Fruit fly (Drosophila melanogaster) whole organism, embryonic: ENCODE measurements around the gene aru.
A peak's percentile ranks its signal among the peaks of the same experiment; 100 is the strongest.

ENCODE experiments used
- Atf3 ChIP-seq: fragments of 200-800 bp; sonication (Bioruptor generic); optimal IDR thresholded peaks from 3 replicates; lab custom pipeline; 2016; ENCODE audit warnings: missing biosample characterization, missing genetic modification characterization
- Atf6 ChIP-seq: fragments of 200-800 bp; sonication (Bioruptor generic); IDR thresholded peaks from 2 replicates; pipeline ENCODE4 v1.3.6; 2022; ENCODE audit warnings: missing biosample characterization, missing genetic modification characterization
- CG10209 ChIP-seq: fragments of 200-800 bp; sonication (Bioruptor generic); optimal IDR thresholded peaks from 3 replicates; lab custom pipeline; 2017; ENCODE audit warnings: missing biosample characterization, mild to moderate bottlenecking, missing genetic modification characterization, missing genetic modification reagents
- CG10267 ChIP-seq: fragments of 200-800 bp; sonication (Bioruptor generic); optimal IDR thresholded peaks from 2 replicates; lab custom pipeline; 2018; ENCODE audit warnings: missing biosample characterization, mild to moderate bottlenecking, missing genetic modification characterization, moderate library complexity
- CG11456 ChIP-seq: fragments of 200-800 bp; sonication (Bioruptor generic); IDR thresholded peaks from 3 replicates; pipeline ENCODE4 v1.3.6; 2022; ENCODE audit warnings: missing biosample characterization, missing genetic modification characterization
- CG11696 ChIP-seq: fragments of 200-800 bp; sonication (Bioruptor generic); IDR thresholded peaks from 2 replicates; pipeline ENCODE4 v1.3.6; 2022; ENCODE audit warnings: missing biosample characterization, missing genetic modification characterization
- CG12391 ChIP-seq: fragments of 200-800 bp; sonication (Bioruptor generic); optimal IDR thresholded peaks from 3 replicates; lab custom pipeline; 2018; ENCODE audit warnings: missing biosample characterization, mild to moderate bottlenecking, missing genetic modification characterization, moderate library complexity
- CG12769 ChIP-seq: fragments of 200-800 bp; sonication (Bioruptor generic); optimal IDR thresholded peaks from 2 replicates; lab custom pipeline; 2019; ENCODE audit warnings: missing biosample characterization, mild to moderate bottlenecking, missing genetic modification characterization, moderate library complexity
- CG12942 ChIP-seq: fragments of 200-800 bp; sonication (Bioruptor generic); optimal IDR thresholded peaks from 3 replicates; lab custom pipeline; 2016; ENCODE audit warnings: missing biosample characterization, missing genetic modification characterization
- CG17328 ChIP-seq: fragments of 200-800 bp; sonication (Bioruptor generic); IDR thresholded peaks from 2 replicates; pipeline ENCODE4 v1.3.6; 2022; ENCODE audit warnings: missing biosample characterization, missing genetic modification characterization
- CG17385 ChIP-seq: fragments of 200-800 bp; sonication (Bioruptor generic); optimal IDR thresholded peaks from 3 replicates; lab custom pipeline; 2018; ENCODE audit warnings: missing biosample characterization, mild to moderate bottlenecking, missing genetic modification characterization
- CG18476 ChIP-seq: fragments of 200-800 bp; sonication (Bioruptor generic); optimal IDR thresholded peaks from 2 replicates; lab custom pipeline; 2016; ENCODE audit warnings: missing biosample characterization, mild to moderate bottlenecking, missing genetic modification characterization
- CG30403 ChIP-seq: fragments of 200-800 bp; sonication (Bioruptor generic); optimal IDR thresholded peaks from 3 replicates; lab custom pipeline; 2016; ENCODE audit warnings: missing biosample characterization, missing genetic modification characterization
- CG4282 ChIP-seq: fragments of 200-800 bp; sonication (Bioruptor generic); optimal IDR thresholded peaks from 2 replicates; lab custom pipeline; 2016; ENCODE audit warnings: missing biosample characterization, missing genetic modification characterization
- CG4707 ChIP-seq: fragments of 200-800 bp; sonication (Bioruptor generic); optimal IDR thresholded peaks from 2 replicates; lab custom pipeline; 2018; ENCODE audit warnings: missing biosample characterization, mild to moderate bottlenecking, missing genetic modification characterization, moderate library complexity
- CG4820 ChIP-seq: fragments of 200-800 bp; sonication (Bioruptor generic); optimal IDR thresholded peaks from 3 replicates; lab custom pipeline; 2016; ENCODE audit warnings: missing biosample characterization, missing genetic modification characterization
- CG6689 ChIP-seq: fragments of 200-800 bp; sonication (Bioruptor generic); IDR thresholded peaks from 2 replicates; pipeline ENCODE4 v1.3.6; 2022; ENCODE audit warnings: missing biosample characterization, missing genetic modification characterization
- CG8290 ChIP-seq, 3 experiments: fragments of 200-800 bp; sonication (Bioruptor generic); optimal IDR thresholded peaks; 2 replicates each; lab custom pipeline; 2016 to 2019; ENCODE audit warnings: missing biosample characterization in 3 of 3, missing genetic modification characterization in 3 of 3, mild to moderate bottlenecking in 2 of 3, moderate library complexity in 1 of 3
- CG9215 ChIP-seq: fragments of 200-800 bp; sonication (Bioruptor generic); IDR thresholded peaks from 2 replicates; pipeline ENCODE4 v1.3.6; 2022; ENCODE audit warnings: missing biosample characterization, missing genetic modification characterization
- CG9876 ChIP-seq: fragments of 200-800 bp; sonication (Bioruptor generic); optimal IDR thresholded peaks from 2 replicates; lab custom pipeline; 2016; ENCODE audit warnings: missing biosample characterization, missing genetic modification characterization
- Dp ChIP-seq: fragments of 200-800 bp; sonication (Bioruptor generic); optimal IDR thresholded peaks from 2 replicates; lab custom pipeline; 2018; ENCODE audit warnings: missing biosample characterization, mild to moderate bottlenecking, missing genetic modification characterization, moderate library complexity
- Ets65A ChIP-seq: fragments of 200-800 bp; sonication (Bioruptor generic); peaks from one replicate; lab custom pipeline; 2016; ENCODE audit warnings: missing biosample characterization, missing genetic modification characterization
- Hand ChIP-seq: fragments of 200-800 bp; sonication (Bioruptor generic); optimal IDR thresholded peaks from 2 replicates; lab custom pipeline; 2017; ENCODE audit warnings: mild to moderate bottlenecking, missing biosample characterization, missing genetic modification reagents, missing genetic modification characterization
- Hsf ChIP-seq: fragments of 200-800 bp; sonication (Bioruptor generic); optimal IDR thresholded peaks from 3 replicates; lab custom pipeline; 2016; ENCODE audit warnings: missing biosample characterization, missing genetic modification characterization
- NK7.1 ChIP-seq: fragments of 200-800 bp; sonication (Bioruptor generic); optimal IDR thresholded peaks from 3 replicates; lab custom pipeline; 2016; ENCODE audit warnings: missing biosample characterization, missing genetic modification characterization
- al ChIP-seq: fragments of 200-800 bp; sonication (Bioruptor generic); IDR thresholded peaks from 2 replicates; pipeline ENCODE4 v1.3.6; 2022; ENCODE audit warnings: missing biosample characterization, missing genetic modification characterization
- ash1 ChIP-seq: fragments of 200-800 bp; sonication (Bioruptor generic); optimal IDR thresholded peaks from 2 replicates; lab custom pipeline; 2018; ENCODE audit warnings: missing biosample characterization, mild to moderate bottlenecking, missing genetic modification characterization
- az2 ChIP-seq: fragments of 200-800 bp; sonication (Bioruptor generic); optimal IDR thresholded peaks from 3 replicates; lab custom pipeline; 2016; ENCODE audit warnings: missing biosample characterization, missing genetic modification characterization
- bowl ChIP-seq: fragments of 200-800 bp; sonication (Bioruptor generic); IDR thresholded peaks from 2 replicates; pipeline ENCODE4 v1.3.6; 2022; ENCODE audit warnings: missing biosample characterization, missing genetic modification characterization
- chif ChIP-seq, 2 experiments: fragments of 200-800 bp; sonication (Bioruptor generic); optimal IDR thresholded peaks; 3 replicates each; lab custom pipeline; 2016; ENCODE audit warnings: missing biosample characterization in 2 of 2, missing genetic modification characterization in 2 of 2
- chn ChIP-seq: fragments of 200-800 bp; sonication (Bioruptor generic); optimal IDR thresholded peaks from 2 replicates; lab custom pipeline; 2016; ENCODE audit warnings: missing biosample characterization, missing genetic modification characterization
- corto ChIP-seq: fragments of 200-800 bp; sonication (Bioruptor generic); optimal IDR thresholded peaks from 2 replicates; lab custom pipeline; 2016; ENCODE audit warnings: missing biosample characterization, mild to moderate bottlenecking, missing genetic modification characterization, moderate library complexity
- dmrt99B ChIP-seq: fragments of 200-800 bp; sonication (Bioruptor generic); optimal IDR thresholded peaks from 2 replicates; lab custom pipeline; 2018; ENCODE audit warnings: missing biosample characterization, mild to moderate bottlenecking, missing genetic modification characterization, moderate library complexity
- fd64A ChIP-seq: fragments of 200-800 bp; sonication (Bioruptor generic); optimal IDR thresholded peaks from 3 replicates; lab custom pipeline; 2018; ENCODE audit warnings: missing biosample characterization, mild to moderate bottlenecking, missing genetic modification characterization
- gce ChIP-seq: fragments of 200-800 bp; sonication (Bioruptor generic); IDR thresholded peaks from 3 replicates; pipeline ENCODE4 v1.3.6; 2022; ENCODE audit warnings: missing biosample characterization, missing genetic modification characterization
- gem ChIP-seq: fragments of 200-800 bp; sonication (Bioruptor generic); optimal IDR thresholded peaks from 2 replicates; lab custom pipeline; 2019; ENCODE audit warnings: missing biosample characterization, mild to moderate bottlenecking, missing genetic modification characterization, moderate library complexity
- gro ChIP-seq: fragments of 200-800 bp; sonication (Bioruptor generic); optimal IDR thresholded peaks from 2 replicates; lab custom pipeline; 2016; ENCODE audit warnings: missing biosample characterization, missing genetic modification characterization
- jigr1 ChIP-seq: fragments of 200-800 bp; sonication (Bioruptor generic); IDR thresholded peaks from 3 replicates; pipeline ENCODE4 v1.3.6; 2022; ENCODE audit warnings: missing biosample characterization, missing genetic modification characterization
- repo ChIP-seq: fragments of 200-800 bp; sonication (Bioruptor generic); optimal IDR thresholded peaks from 2 replicates; lab custom pipeline; 2016; ENCODE audit warnings: missing biosample characterization, missing genetic modification characterization
- run ChIP-seq: fragments of 200-800 bp; sonication (Bioruptor generic); optimal IDR thresholded peaks from 3 replicates; lab custom pipeline; 2018; ENCODE audit warnings: missing biosample characterization, mild to moderate bottlenecking, missing genetic modification characterization
- sens-2 ChIP-seq: fragments of 200-800 bp; sonication (Bioruptor generic); IDR thresholded peaks from 2 replicates; pipeline ENCODE4 v1.3.6; 2022; ENCODE audit warnings: missing biosample characterization, missing genetic modification characterization
- sna ChIP-seq: fragments of 200-800 bp; sonication (Bioruptor generic); IDR thresholded peaks from 2 replicates; pipeline ENCODE4 v1.3.6; 2022; ENCODE audit warnings: missing biosample characterization, missing genetic modification characterization; ENCODE audit not compliant: partially characterized antibody
- stc ChIP-seq: fragments of 200-800 bp; sonication (Bioruptor generic); IDR thresholded peaks from 2 replicates; pipeline ENCODE4 v1.3.6; 2022; ENCODE audit warnings: missing biosample characterization, missing genetic modification characterization
- stwl ChIP-seq: fragments of 200-800 bp; sonication (Bioruptor generic); optimal IDR thresholded peaks from 3 replicates; lab custom pipeline; 2018; ENCODE audit warnings: missing biosample characterization, mild to moderate bottlenecking, missing genetic modification characterization, moderate library complexity
- tap ChIP-seq: fragments of 200-800 bp; optimal IDR thresholded peaks from 3 replicates; lab custom pipeline; 2019; ENCODE audit warnings: missing biosample characterization, mild to moderate bottlenecking, missing genetic modification characterization, moderate library complexity
- tna ChIP-seq: fragments of 200-800 bp; sonication (Bioruptor generic); IDR thresholded peaks from 2 replicates; pipeline ENCODE4 v1.3.6; 2022; ENCODE audit warnings: missing biosample characterization, missing genetic modification characterization; ENCODE audit not compliant: partially characterized antibody
- tup ChIP-seq: fragments of 200-800 bp; sonication (Bioruptor generic); optimal IDR thresholded peaks from 2 replicates; lab custom pipeline; 2016; ENCODE audit warnings: missing biosample characterization, mild to moderate bottlenecking, missing genetic modification characterization, moderate library complexity
- wor ChIP-seq: fragments of 200-800 bp; sonication (Bioruptor generic); IDR thresholded peaks from 2 replicates; pipeline ENCODE4 v1.3.6; 2022; ENCODE audit warnings: missing biosample characterization, missing genetic modification characterization
- zf30C ChIP-seq: fragments of 200-800 bp; sonication (Bioruptor generic); optimal IDR thresholded peaks from 3 replicates; lab custom pipeline; 2018; ENCODE audit warnings: missing biosample characterization, mild to moderate bottlenecking, missing genetic modification characterization

The aru gene

DNA sequence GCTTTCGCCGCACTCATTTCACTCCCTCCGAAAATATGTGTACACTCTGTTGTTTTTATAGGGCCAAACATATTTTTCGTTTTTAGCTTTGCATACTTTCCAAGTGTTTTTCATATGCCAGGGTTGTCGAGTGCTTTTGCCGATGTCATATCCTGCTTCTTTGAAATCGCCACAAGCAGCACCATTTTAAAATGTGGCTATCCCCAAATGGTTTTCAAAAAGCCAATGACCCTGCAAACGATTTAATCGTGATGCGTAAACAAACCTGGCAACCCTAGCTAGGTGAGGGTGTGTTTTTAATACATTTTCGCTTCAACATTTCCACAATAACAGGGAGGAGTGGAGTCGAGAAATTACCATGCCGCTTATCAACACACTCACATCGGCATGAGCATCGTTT lies 24.3 kb upstream of the aru start (continued):
- TF ChIP-seq CG17385 (GFP tag; lab: Kevin White, UChicago): peak; percentile 32
- TF ChIP-seq Ets65A (GFP tag; lab: Kevin White, UChicago): peak; percentile 96

DNA sequence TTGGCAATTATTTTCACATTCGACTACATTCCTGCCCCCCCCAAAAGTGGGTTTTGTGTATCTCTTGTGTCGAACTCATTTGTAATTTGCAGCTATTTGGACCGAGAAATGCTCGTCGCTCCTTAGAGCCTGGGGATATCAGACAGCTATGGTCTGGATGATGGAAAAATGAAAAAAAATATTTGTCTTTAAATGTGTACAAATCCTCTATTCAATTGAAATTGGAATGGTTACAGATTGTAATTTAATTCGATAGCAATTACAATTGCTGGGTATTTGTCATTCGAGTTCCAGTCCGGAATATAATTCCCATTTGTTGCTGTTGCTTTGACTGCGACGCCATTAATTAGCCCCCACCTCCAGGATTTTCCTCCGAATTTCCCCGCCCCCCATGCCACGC lies 21.6 kb upstream of the aru start:
- TF ChIP-seq jigr1 (GFP tag; lab: Robert Waterston, UW) (0 out of 3 replicates have a peak, but pooled peaks have one; percentile 45), CG10209 (GFP tag; lab: Kevin White, UChicago) (no peak), Dp (no peak), CG30403 (peak; percentile 7), stc (0 out of 2 replicates have a peak, but pooled peaks have one; percentile 21), sna (GFP tag; lab: Robert Waterston, UW) (no peak), NK7.1 (GFP tag; lab: Kevin White, UChicago) (no peak), CG12391 (peak; percentile 41), CG10267 (tag; lab: Kevin White, UChicago) (no peak), tap (tag; lab: Kevin White, UChicago) (no peak), CG4820 (GFP tag; lab: Kevin White, UChicago) (no peak), CG4707 (GFP tag; lab: Kevin White, UChicago) (no peak), CG8290 (GFP tag; optimal IDR thresholded peaks at IDR 0.05; lab: Kevin White, UChicago) (no peak), CG8290 (tag; optimal IDR thresholded peaks at IDR 0.05; lab: Kevin White, UChicago) (peak in 1 of 2 experiments; percentile 33), tup (GFP tag; lab: Kevin White, UChicago) (no peak), run (tag; lab: Kevin White, UChicago) (no peak), sens-2 (GFP tag; lab: Robert Waterston, UW) (0 out of 2 replicates have a peak, but pooled peaks have one; percentile 18), Hsf (GFP tag; lab: Kevin White, UChicago) (peak; percentile 25), repo (GFP tag; lab: Kevin White, UChicago) (no peak), CG17328 (GFP tag; lab: Robert Waterston, UW) (peak; percentile 63), ash1 (GFP tag; lab: Kevin White, UChicago) (no peak), stwl (tag; lab: Kevin White, UChicago) (no peak), CG9876 (GFP tag; lab: Kevin White, UChicago) (no peak), gro (GFP tag; lab: Kevin White, UChicago) (no peak), chif (GFP tag; optimal IDR thresholded peaks at IDR 0.05; lab: Kevin White, UChicago) (peak in 1 of 2 experiments; percentile 6), chn (GFP tag; lab: Kevin White, UChicago) (peak; percentile 19), bowl (GFP tag; lab: Robert Waterston, UW) (no peak), CG6689 (GFP tag; lab: Robert Waterston, UW) (peak; percentile 54), CG9215 (GFP tag; lab: Robert Waterston, UW) (peak; percentile 36), CG4282 (GFP tag; lab: Kevin White, UChicago) (no peak), CG11456 (GFP tag; lab: Robert Waterston, UW) (0 out of 3 replicates have a peak, but pooled peaks have one; percentile 60), al (GFP tag; lab: Robert Waterston, UW) (no peak), Hand (GFP tag; lab: Kevin White, UChicago) (peak; percentile 11), gem (tag; lab: Kevin White, UChicago) (peak; percentile 56), zf30C (GFP tag; lab: Kevin White, UChicago) (no peak), CG12769 (peak; percentile 75), gce (no peak), CG11696 (GFP tag; lab: Robert Waterston, UW) (no peak), corto (GFP tag; lab: Kevin White, UChicago) (no peak), Atf6 (GFP tag; lab: Robert Waterston, UW) (peak; percentile 54; the same call in 1 of the 2 replicates), az2 (GFP tag; lab: Kevin White, UChicago) (no peak), wor (GFP tag; lab: Robert Waterston, UW) (peak; percentile 28; the same call in 1 of the 2 replicates), Atf3 (GFP tag; lab: Kevin White, UChicago) (peak; percentile 5), CG12942 (GFP tag; lab: Kevin White, UChicago) (peak; percentile 2), tna (no peak), dmrt99B (peak; percentile 39), CG18476 (no peak), fd64A (GFP tag; lab: Kevin White, UChicago) (no peak)
